Worm (Caenorhabditis elegans) whole organism, L4 larva: ENCODE data around the gene nhr-260.

ENCODE experiments used
- ZK546.5 ChIP-seq, 2 experiments: sonication (generic microtip); optimal IDR thresholded peaks; 2 replicates each; lab custom pipeline; 2017; ENCODE audit warnings: missing biosample characterization in 2 of 2, missing genetic modification characterization in 2 of 2
- aha-1 ChIP-seq: fragments of 150-350 bp; peaks from one replicate; lab custom pipeline; 2014; ENCODE audit warnings: missing biosample characterization, missing genetic modification characterization
- aly-2 ChIP-seq: sonication (generic microtip); optimal IDR thresholded peaks from 2 replicates; lab custom pipeline; 2018; ENCODE audit warnings: missing biosample characterization, missing genetic modification characterization
- ceh-20 ChIP-seq: fragments of 200-800 bp; sonication (Bioruptor generic); IDR thresholded peaks from 2 replicates; pipeline ENCODE4 v1.3.6; 2022; ENCODE audit warnings: missing genetic modification reagents, missing genetic modification characterization, missing compliant biosample characterization
- daf-12 ChIP-seq: fragments of 150-350 bp; optimal IDR thresholded peaks from 2 replicates; lab custom pipeline; 2014; ENCODE audit warnings: missing biosample characterization, missing genetic modification reagents, missing genetic modification characterization
- mdl-1 ChIP-seq, 2 experiments: fragments of 150-350 bp in 1 of 2; sonication (generic microtip) in 1 of 2; optimal IDR thresholded peaks; 2 replicates each; lab custom pipeline; 2014 to 2017; ENCODE audit warnings: missing biosample characterization in 2 of 2, missing genetic modification characterization in 2 of 2
- nhr-10 ChIP-seq: fragments of 150-350 bp; optimal IDR thresholded peaks from 2 replicates; lab custom pipeline; 2014; ENCODE audit warnings: missing biosample characterization, missing genetic modification characterization
- nhr-111 ChIP-seq: fragments of 200-800 bp; sonication (Bioruptor generic); optimal IDR thresholded peaks from 2 replicates; lab custom pipeline; 2018; ENCODE audit warnings: mild to moderate bottlenecking, missing genetic modification characterization, missing compliant biosample characterization
- spr-3 ChIP-seq: fragments of 200-800 bp; sonication (Bioruptor generic); optimal IDR thresholded peaks from 2 replicates; lab custom pipeline; 2018; ENCODE audit warnings: mild to moderate bottlenecking, missing genetic modification characterization, missing compliant biosample characterization
- unc-62 ChIP-seq, 3 experiments: fragments of 150-350 bp in 1 of 3; sonication (generic microtip); optimal IDR thresholded peaks in 2 of 3; peaks in 1 of 3; 1 replicate in 1 of 3; 2 replicates in 2 of 3; lab custom pipeline; 2014 to 2017; ENCODE audit warnings: missing biosample characterization in 3 of 3, missing genetic modification characterization in 3 of 3, missing genetic modification reagents in 3 of 3, missing genotype in 1 of 3
- ztf-11 ChIP-seq: fragments of 150-350 bp; optimal IDR thresholded peaks from 2 replicates; lab custom pipeline; 2014; ENCODE audit warnings: missing biosample characterization, missing genetic modification characterization
- ztf-7 ChIP-seq: fragments of 150-350 bp; optimal IDR thresholded peaks from 2 replicates; lab custom pipeline; 2014; ENCODE audit warnings: missing biosample characterization, missing genetic modification characterization

DNA sequence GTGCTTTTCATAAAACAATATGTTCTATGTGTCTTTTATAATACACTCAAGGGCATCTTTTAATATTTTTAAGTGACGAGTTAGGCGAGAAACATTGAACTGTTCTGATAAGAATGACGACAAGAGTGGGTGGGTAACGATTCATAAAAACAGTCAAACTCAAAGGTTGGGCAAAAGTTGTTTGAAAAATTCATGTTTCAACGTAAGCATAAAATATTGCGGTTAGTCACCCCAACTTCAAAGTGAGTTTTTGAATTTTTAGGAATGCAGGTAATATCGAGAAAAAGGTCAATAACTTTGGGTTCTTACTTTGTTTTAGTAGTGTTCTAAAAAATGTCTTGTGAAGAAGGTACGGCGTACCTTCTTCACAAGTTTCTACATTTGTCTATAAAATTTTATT lies 30.3 kb upstream of the nhr-260 start, which contains the start of gene oac-31:
- TF ChIP-seq aly-2 = no peak
- TF ChIP-seq aha-1 (tag; lab: Kevin White, UChicago) = no peak
- no peak for TF ChIP-seq ZK546.5 (tag; optimal IDR thresholded peaks at IDR 0.05; lab: Kevin White, UChicago)
- no peak for TF ChIP-seq mdl-1 (tag; optimal IDR thresholded peaks at IDR 0.05; lab: Kevin White, UChicago)
- TF ChIP-seq ztf-11 (tag; lab: Kevin White, UChicago) = no peak
- TF ChIP-seq ztf-7 = no peak
- TF ChIP-seq ceh-20 (GFP tag; lab: Robert Waterston, UW) = no peak
- TF ChIP-seq nhr-10 (tag; lab: Kevin White, UChicago) = no peak
- no peak for TF ChIP-seq daf-12
- no peak for TF ChIP-seq nhr-111 (GFP tag; lab: Kevin White, UChicago)
- TF ChIP-seq unc-62 (GFP tag; optimal IDR thresholded peaks at IDR 0.05 in 1 of 2; lab: Kevin White, UChicago) = no peak
- no peak for TF ChIP-seq unc-62 (tag; optimal IDR thresholded peaks at IDR 0.05; lab: Kevin White, UChicago)
- TF ChIP-seq spr-3 (GFP tag; lab: Kevin White, UChicago) = no peak
